Fruit fly (Drosophila melanogaster) whole organism, embryonic: Measurements from ENCODE around the gene mia.

Experiments used
- BtbVII ChIP-seq: fragments of 200-800 bp; sonication (Bioruptor generic); optimal IDR thresholded peaks from 3 replicates; lab custom pipeline; 2017; ENCODE audit warnings: missing biosample characterization, mild to moderate bottlenecking, missing genetic modification characterization
- CG10147 ChIP-seq: fragments of 200-800 bp; sonication (Bioruptor generic); optimal IDR thresholded peaks from 2 replicates; lab custom pipeline; 2019; ENCODE audit warnings: missing biosample characterization, mild to moderate bottlenecking, missing genetic modification characterization, moderate library complexity
- CG11695 ChIP-seq: fragments of 200-800 bp; sonication (Bioruptor generic); IDR thresholded peaks from 3 replicates; pipeline ENCODE4 v1.3.6; 2022; ENCODE audit warnings: missing biosample characterization, missing genetic modification characterization
- CG11696 ChIP-seq: fragments of 200-800 bp; sonication (Bioruptor generic); IDR thresholded peaks from 2 replicates; pipeline ENCODE4 v1.3.6; 2022; ENCODE audit warnings: missing biosample characterization, missing genetic modification characterization
- CG12071 ChIP-seq: fragments of 200-800 bp; sonication (Bioruptor generic); optimal IDR thresholded peaks from 3 replicates; lab custom pipeline; 2018; ENCODE audit warnings: missing biosample characterization, mild to moderate bottlenecking, missing genetic modification characterization
- CG12391 ChIP-seq: fragments of 200-800 bp; sonication (Bioruptor generic); optimal IDR thresholded peaks from 3 replicates; lab custom pipeline; 2018; ENCODE audit warnings: missing biosample characterization, mild to moderate bottlenecking, missing genetic modification characterization, moderate library complexity
- CG13624 ChIP-seq: fragments of 200-800 bp; sonication (Bioruptor generic); optimal IDR thresholded peaks from 2 replicates; lab custom pipeline; 2016; ENCODE audit warnings: missing biosample characterization, missing genetic modification characterization
- CG13894 ChIP-seq: fragments of 200-800 bp; sonication (Bioruptor generic); optimal IDR thresholded peaks from 3 replicates; lab custom pipeline; 2018; ENCODE audit warnings: missing biosample characterization, mild to moderate bottlenecking, missing genetic modification characterization, moderate library complexity
- CG14050 ChIP-seq: fragments of 200-800 bp; sonication (Bioruptor generic); IDR thresholded peaks from 3 replicates; pipeline ENCODE4 v1.3.6; 2022; ENCODE audit warnings: missing biosample characterization, missing genetic modification characterization
- CG15073 ChIP-seq: fragments of 200-800 bp; sonication (Bioruptor generic); optimal IDR thresholded peaks from 2 replicates; lab custom pipeline; 2016; ENCODE audit warnings: missing biosample characterization, missing genetic modification characterization
- CG15269 ChIP-seq: fragments of 200-800 bp; sonication (Bioruptor generic); optimal IDR thresholded peaks from 2 replicates; lab custom pipeline; 2018; ENCODE audit warnings: missing biosample characterization, mild to moderate bottlenecking, missing genetic modification characterization, moderate library complexity
- CG15479 ChIP-seq: fragments of 200-800 bp; sonication (Bioruptor generic); optimal IDR thresholded peaks from 3 replicates; lab custom pipeline; 2019; ENCODE audit warnings: missing biosample characterization, mild to moderate bottlenecking, missing genetic modification characterization, moderate library complexity
- CG15696 ChIP-seq: fragments of 200-800 bp; sonication (Bioruptor generic); optimal IDR thresholded peaks from 2 replicates; lab custom pipeline; 2019; ENCODE audit warnings: missing biosample characterization, mild to moderate bottlenecking, missing genetic modification characterization, moderate library complexity
- CG16813 ChIP-seq: fragments of 200-800 bp; sonication (Bioruptor generic); IDR thresholded peaks from 3 replicates; pipeline ENCODE4 v1.3.6; 2022; ENCODE audit warnings: missing biosample characterization, missing genetic modification characterization; ENCODE audit not compliant: partially characterized antibody
- CG16815 ChIP-seq: fragments of 200-800 bp; sonication (Bioruptor generic); optimal IDR thresholded peaks from 3 replicates; lab custom pipeline; 2017; ENCODE audit warnings: missing biosample characterization, mild to moderate bottlenecking, missing genetic modification characterization
- CG17568 ChIP-seq: fragments of 200-800 bp; sonication (Bioruptor generic); optimal IDR thresholded peaks from 2 replicates; lab custom pipeline; 2018; ENCODE audit warnings: missing biosample characterization, mild to moderate bottlenecking, missing genetic modification characterization, moderate library complexity
- CG3163 ChIP-seq: fragments of 200-800 bp; sonication (Bioruptor generic); optimal IDR thresholded peaks from 3 replicates; lab custom pipeline; 2016; ENCODE audit warnings: missing biosample characterization, missing genetic modification characterization
- CG34422 ChIP-seq: fragments of 200-800 bp; sonication (Bioruptor generic); IDR thresholded peaks from 3 replicates; pipeline ENCODE4 v1.3.6; 2022; ENCODE audit warnings: missing biosample characterization, missing genetic modification characterization
- CG4328 ChIP-seq: fragments of 200-800 bp; sonication (Bioruptor generic); optimal IDR thresholded peaks from 3 replicates; lab custom pipeline; 2017; ENCODE audit warnings: missing biosample characterization, missing genetic modification reagents, missing genetic modification characterization
- CG43689 ChIP-seq: fragments of 200-800 bp; sonication (Bioruptor generic); IDR thresholded peaks from 2 replicates; pipeline ENCODE4 v1.3.6; 2022; ENCODE audit warnings: missing biosample characterization, missing genetic modification characterization
- CG8281 ChIP-seq: fragments of 200-800 bp; sonication (Bioruptor generic); optimal IDR thresholded peaks from 2 replicates; lab custom pipeline; 2018; ENCODE audit warnings: missing biosample characterization, mild to moderate bottlenecking, missing genetic modification characterization, moderate library complexity
- Camta ChIP-seq: fragments of 200-800 bp; sonication (Bioruptor generic); optimal IDR thresholded peaks from 2 replicates; lab custom pipeline; 2016; ENCODE audit warnings: missing biosample characterization, missing genetic modification characterization
- D ChIP-seq, 2 experiments: fragments of 200-800 bp in 1 of 2; fragments of >200 bp in 1 of 2; sonication (Bioruptor generic) in 1 of 2; optimal IDR thresholded peaks; 2 replicates in 1 of 2; 3 replicates in 1 of 2; lab custom pipeline; 2017; ENCODE audit warnings: mild to moderate bottlenecking in 1 of 2, missing biosample characterization in 1 of 2, missing genetic modification characterization in 1 of 2, missing genetic modification reagents in 1 of 2
- D19B ChIP-seq: fragments of 200-800 bp; sonication (Bioruptor generic); optimal IDR thresholded peaks from 2 replicates; lab custom pipeline; 2017; ENCODE audit warnings: missing biosample characterization, mild to moderate bottlenecking, missing genetic modification characterization
- Dip2 ChIP-seq: fragments of 200-800 bp; sonication (Bioruptor generic); IDR thresholded peaks from 2 replicates; pipeline ENCODE4 v1.3.6; 2022; ENCODE audit warnings: missing biosample characterization, missing genetic modification characterization
- Dll ChIP-seq: fragments of 200-800 bp; sonication (Bioruptor generic); IDR thresholded peaks from 4 replicates; pipeline ENCODE4 v1.3.6; 2022; ENCODE audit warnings: missing biosample characterization, missing genetic modification characterization; ENCODE audit not compliant: partially characterized antibody
- Drgx ChIP-seq: fragments of 200-800 bp; sonication (Bioruptor generic); IDR thresholded peaks from 2 replicates; pipeline ENCODE4 v1.3.6; 2022; ENCODE audit warnings: missing biosample characterization, missing genetic modification characterization
- HLH3B ChIP-seq: fragments of 200-800 bp; sonication (Bioruptor generic); IDR thresholded peaks from 2 replicates; pipeline ENCODE4 v1.3.6; 2022; ENCODE audit warnings: missing biosample characterization, missing genetic modification characterization
- HLH4C ChIP-seq: fragments of 200-800 bp; sonication (Bioruptor generic); IDR thresholded peaks from 3 replicates; pipeline ENCODE4 v1.3.6; 2022; ENCODE audit warnings: missing biosample characterization, missing genetic modification characterization; ENCODE audit not compliant: partially characterized antibody
- HmgZ ChIP-seq: fragments of 200-800 bp; sonication (Bioruptor generic); optimal IDR thresholded peaks from 2 replicates; lab custom pipeline; 2018; ENCODE audit warnings: missing biosample characterization, mild to moderate bottlenecking, missing genetic modification characterization
- Hr3 ChIP-seq: fragments of 200-800 bp; sonication (Bioruptor generic); optimal IDR thresholded peaks from 3 replicates; lab custom pipeline; 2016; ENCODE audit warnings: missing biosample characterization, missing genetic modification characterization
- Lim3 ChIP-seq: fragments of 200-800 bp; sonication (Bioruptor generic); IDR thresholded peaks from 2 replicates; pipeline ENCODE4 v1.3.6; 2022; ENCODE audit warnings: missing biosample characterization, missing genetic modification characterization
- Myb ChIP-seq: fragments of 200-800 bp; sonication (Bioruptor generic); optimal IDR thresholded peaks from 2 replicates; lab custom pipeline; 2016; ENCODE audit warnings: missing biosample characterization, missing genetic modification characterization
- Oaz ChIP-seq: fragments of 200-800 bp; sonication (Bioruptor generic); IDR thresholded peaks from 2 replicates; pipeline ENCODE4 v1.3.6; 2022; ENCODE audit warnings: missing biosample characterization, missing genetic modification characterization
- Ravus ChIP-seq: fragments of 200-800 bp; sonication (Bioruptor generic); IDR thresholded peaks from 2 replicates; pipeline ENCODE4 v1.3.6; 2022; ENCODE audit warnings: missing biosample characterization, missing genetic modification characterization
- abd-A ChIP-seq: fragments of 200-800 bp; sonication (Bioruptor generic); optimal IDR thresholded peaks from 3 replicates; lab custom pipeline; 2019; ENCODE audit warnings: missing biosample characterization, mild to moderate bottlenecking, missing genetic modification characterization, moderate library complexity
- ato ChIP-seq: fragments of 200-800 bp; sonication (Bioruptor generic); IDR thresholded peaks from 2 replicates; pipeline ENCODE4 v1.3.6; 2022; ENCODE audit warnings: missing biosample characterization, missing genetic modification characterization; ENCODE audit not compliant: partially characterized antibody
- bcd ChIP-seq: fragments of 200-800 bp; sonication (Bioruptor generic); optimal IDR thresholded peaks from 2 replicates; lab custom pipeline; 2017; ENCODE audit warnings: missing biosample characterization, mild to moderate bottlenecking, missing genetic modification characterization
- crol ChIP-seq: fragments of 200-800 bp; sonication (Bioruptor generic); IDR thresholded peaks from 2 replicates; pipeline ENCODE4 v1.3.6; 2022; ENCODE audit warnings: missing biosample characterization, missing genetic modification characterization
- dan ChIP-seq: fragments of 200-800 bp; sonication (Bioruptor generic); IDR thresholded peaks from 2 replicates; pipeline ENCODE4 v1.3.6; 2022; ENCODE audit warnings: missing biosample characterization, missing genetic modification characterization
- en ChIP-seq: fragments of 200-800 bp; sonication (Bioruptor generic); optimal IDR thresholded peaks from 2 replicates; lab custom pipeline; 2016; ENCODE audit warnings: missing biosample characterization, missing genetic modification characterization
- grn ChIP-seq: fragments of 200-800 bp; sonication (Bioruptor generic); optimal IDR thresholded peaks from 3 replicates; lab custom pipeline; 2017; ENCODE audit warnings: missing biosample characterization, missing genetic modification characterization
- hb ChIP-seq: fragments of 200-800 bp; sonication (Bioruptor generic); IDR thresholded peaks from 3 replicates; pipeline ENCODE4 v1.3.6; 2022; ENCODE audit warnings: missing biosample characterization, missing genetic modification characterization; ENCODE audit not compliant: partially characterized antibody
- org-1 ChIP-seq: fragments of 200-800 bp; sonication (Bioruptor generic); optimal IDR thresholded peaks from 2 replicates; lab custom pipeline; 2017; ENCODE audit warnings: missing biosample characterization, missing genetic modification characterization
- phol ChIP-seq: fragments of 200-800 bp; sonication (Bioruptor generic); optimal IDR thresholded peaks from 3 replicates; lab custom pipeline; 2018; ENCODE audit warnings: missing biosample characterization, mild to moderate bottlenecking, missing genetic modification characterization, moderate library complexity
- stc ChIP-seq: fragments of 200-800 bp; sonication (Bioruptor generic); IDR thresholded peaks from 2 replicates; pipeline ENCODE4 v1.3.6; 2022; ENCODE audit warnings: missing biosample characterization, missing genetic modification characterization
- sug ChIP-seq: fragments of 200-800 bp; optimal IDR thresholded peaks from 2 replicates; lab custom pipeline; 2019; ENCODE audit warnings: missing biosample characterization, mild to moderate bottlenecking, missing genetic modification characterization, moderate library complexity
- tap ChIP-seq: fragments of 200-800 bp; optimal IDR thresholded peaks from 3 replicates; lab custom pipeline; 2019; ENCODE audit warnings: missing biosample characterization, mild to moderate bottlenecking, missing genetic modification characterization, moderate library complexity
- tgo ChIP-seq: fragments of 200-800 bp; sonication (Bioruptor generic); IDR thresholded peaks from 3 replicates; pipeline ENCODE4 v1.3.6; 2022; ENCODE audit warnings: missing biosample characterization, missing genetic modification characterization
- trh ChIP-seq: fragments of 200-800 bp; sonication (Bioruptor generic); optimal IDR thresholded peaks from 2 replicates; lab custom pipeline; 2016; ENCODE audit warnings: missing biosample characterization, missing genetic modification characterization

mia gene

DNA sequence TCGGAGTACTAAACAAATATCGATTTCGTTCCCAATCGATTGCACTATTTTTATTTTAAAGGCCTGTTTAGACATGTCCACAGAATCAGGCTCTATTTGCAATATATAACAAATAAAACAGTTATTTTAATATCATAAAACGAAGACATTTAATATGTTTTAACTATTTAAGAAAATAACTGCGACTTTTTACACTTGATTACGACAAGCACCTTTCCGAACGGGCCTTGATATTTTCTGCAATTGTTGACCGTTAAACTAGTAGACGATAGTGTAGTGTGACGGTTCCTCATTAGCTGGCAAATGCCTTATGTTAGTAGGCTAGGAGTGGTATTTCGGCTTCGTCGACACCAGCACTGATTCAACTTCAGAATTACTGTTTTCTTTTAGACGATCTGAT lies 17.6 kb upstream of the mia start, which contains the start of the genes CG2931 and Rheb (continued):
- TF ChIP-seq phol (peak; percentile 82), HmgZ (tag; lab: Kevin White, UChicago) (peak; percentile 72), CG11695 (GFP tag; lab: Robert Waterston, UW) (0 out of 3 replicates have a peak, but pooled peaks have one; percentile 21), Oaz (GFP tag; lab: Robert Waterston, UW) (peak; percentile 49; the same call in 1 of the 2 replicates), stc (GFP tag; lab: Robert Waterston, UW) (peak; percentile 39; the same call in 1 of the 2 replicates), CG11696 (GFP tag; lab: Robert Waterston, UW) (no peak), CG15073 (GFP tag; lab: Kevin White, UChicago) (no peak), abd-A (tag; lab: Kevin White, UChicago) (no peak), CG12391 (tag; lab: Kevin White, UChicago) (peak; percentile 81), CG4328 (no peak), CG17568 (GFP tag; lab: Kevin White, UChicago) (no peak), bcd (GFP tag; lab: Kevin White, UChicago) (peak; percentile 42), CG15479 (GFP tag; lab: Kevin White, UChicago) (peak; percentile 51), CG12071 (GFP tag; lab: Kevin White, UChicago) (no peak), CG15269 (tag; lab: Kevin White, UChicago) (peak; percentile 68), HLH3B (GFP tag; lab: Robert Waterston, UW) (0 out of 2 replicates have a peak, but pooled peaks have one; percentile 35), en (GFP tag; lab: Kevin White, UChicago) (peak; percentile 2), CG13894 (tag; lab: Kevin White, UChicago) (peak; percentile 63), D19B (GFP tag; lab: Kevin White, UChicago) (no peak), CG43689 (GFP tag; lab: Robert Waterston, UW) (no peak), org-1 (GFP tag; lab: Kevin White, UChicago) (no peak), crol (GFP tag; lab: Robert Waterston, UW) (no peak), tap (peak; percentile 48), tgo (peak; percentile 67), sug (tag; lab: Kevin White, UChicago) (peak; percentile 63), ato (GFP tag; lab: Robert Waterston, UW) (no peak), grn (GFP tag; lab: Kevin White, UChicago) (peak; percentile 39), Camta (GFP tag; lab: Kevin White, UChicago) (peak; percentile 51), CG13624 (GFP tag; lab: Kevin White, UChicago) (peak; percentile 30), Lim3 (GFP tag; lab: Robert Waterston, UW) (no peak), dan (GFP tag; lab: Robert Waterston, UW) (no peak), Dll (peak; percentile 88), Drgx (GFP tag; lab: Robert Waterston, UW) (no peak), Myb (GFP tag; lab: Kevin White, UChicago) (peak; percentile 92), CG34422 (GFP tag; lab: Robert Waterston, UW) (peak; percentile 35; the same call in 1 of the 3 replicates), trh (peak; percentile 1), CG14050 (GFP tag; lab: Robert Waterston, UW) (no peak), HLH4C (GFP tag; lab: Robert Waterston, UW) (peak; percentile 65), Hr3 (GFP tag; lab: Kevin White, UChicago) (peak; percentile 63), CG3163 (no peak), CG8281 (tag; lab: Kevin White, UChicago) (no peak), CG15696 (tag; lab: Kevin White, UChicago) (peak; percentile 53), CG16815 (GFP tag; lab: Kevin White, UChicago) (peak; percentile 35), CG16813 (GFP tag; lab: Robert Waterston, UW) (peak; percentile 83), BtbVII (GFP tag; lab: Kevin White, UChicago) (no peak), Dip2 (GFP tag; lab: Robert Waterston, UW) (no peak), CG10147 (GFP tag; lab: Kevin White, UChicago) (peak; percentile 23), hb (GFP tag; lab: Robert Waterston, UW) (peak; percentile 59; the same call in 2 of the 3 replicates), D (optimal IDR thresholded peaks at IDR 0.05; lab: Kevin White, UChicago) (no peak), D (GFP tag; optimal IDR thresholded peaks at IDR 0.05; lab: Kevin White, UChicago) (no peak), Ravus (GFP tag; lab: Robert Waterston, UW) (no peak)
